Fruit fly (Drosophila melanogaster) whole organism, embryonic: Measurements from ENCODE around the gene ana1.
A peak's percentile ranks its signal among the peaks of the same experiment; 100 is the strongest.

Experiments
- Adf1 ChIP-seq: fragments of 200-800 bp; sonication (Bioruptor generic); IDR thresholded peaks from 2 replicates; pipeline ENCODE4 v1.3.6; 2022; ENCODE audit warnings: missing biosample characterization, missing genetic modification characterization
- BEAF-32 ChIP-seq: fragments of 200-800 bp; sonication (Bioruptor generic); optimal IDR thresholded peaks from 3 replicates; lab custom pipeline; 2017; ENCODE audit warnings: missing biosample characterization, missing genetic modification characterization, mild to moderate bottlenecking, moderate library complexity, missing genetic modification reagents
- CG11695 ChIP-seq: fragments of 200-800 bp; sonication (Bioruptor generic); IDR thresholded peaks from 3 replicates; pipeline ENCODE4 v1.3.6; 2022; ENCODE audit warnings: missing biosample characterization, missing genetic modification characterization
- CG1792 ChIP-seq: fragments of 200-800 bp; sonication (Bioruptor generic); optimal IDR thresholded peaks from 2 replicates; lab custom pipeline; 2016; ENCODE audit warnings: missing biosample characterization, missing genetic modification characterization
- CG18476 ChIP-seq: fragments of 200-800 bp; sonication (Bioruptor generic); optimal IDR thresholded peaks from 2 replicates; lab custom pipeline; 2016; ENCODE audit warnings: missing biosample characterization, mild to moderate bottlenecking, missing genetic modification characterization
- CG2129 ChIP-seq: fragments of 200-800 bp; sonication (Bioruptor generic); IDR thresholded peaks from 2 replicates; pipeline ENCODE4 v1.3.6; 2022; ENCODE audit warnings: missing biosample characterization, missing genetic modification characterization; ENCODE audit not compliant: partially characterized antibody
- CG30020 ChIP-seq: fragments of 200-800 bp; optimal IDR thresholded peaks from 2 replicates; lab custom pipeline; 2019; ENCODE audit warnings: missing biosample characterization, mild to moderate bottlenecking, missing genetic modification characterization, moderate library complexity
- CG31224 ChIP-seq: fragments of 200-800 bp; sonication (Bioruptor generic); IDR thresholded peaks from 2 replicates; pipeline ENCODE4 v1.3.6; 2022; ENCODE audit warnings: missing biosample characterization, missing genetic modification characterization
- CG31365 ChIP-seq: fragments of 200-800 bp; sonication (Bioruptor generic); optimal IDR thresholded peaks from 2 replicates; lab custom pipeline; 2018; ENCODE audit warnings: missing biosample characterization, mild to moderate bottlenecking, missing genetic modification characterization
- CG34224 ChIP-seq: fragments of 200-800 bp; sonication (Bioruptor generic); IDR thresholded peaks from 3 replicates; pipeline ENCODE4 v1.3.6; 2022; ENCODE audit warnings: missing biosample characterization, missing genetic modification characterization; ENCODE audit not compliant: partially characterized antibody
- CG34376 ChIP-seq: fragments of 200-800 bp; sonication (Bioruptor generic); optimal IDR thresholded peaks from 2 replicates; lab custom pipeline; 2018; ENCODE audit warnings: missing biosample characterization, mild to moderate bottlenecking, missing genetic modification characterization
- CG34422 ChIP-seq: fragments of 200-800 bp; sonication (Bioruptor generic); IDR thresholded peaks from 3 replicates; pipeline ENCODE4 v1.3.6; 2022; ENCODE audit warnings: missing biosample characterization, missing genetic modification characterization
- CG3995 ChIP-seq: fragments of 200-800 bp; sonication (Bioruptor generic); optimal IDR thresholded peaks from 3 replicates; lab custom pipeline; 2016; ENCODE audit warnings: missing biosample characterization, missing genetic modification characterization
- CG4328 ChIP-seq: fragments of 200-800 bp; sonication (Bioruptor generic); optimal IDR thresholded peaks from 3 replicates; lab custom pipeline; 2017; ENCODE audit warnings: missing biosample characterization, missing genetic modification reagents, missing genetic modification characterization
- CG4360 ChIP-seq: fragments of 200-800 bp; sonication (Bioruptor generic); IDR thresholded peaks from 2 replicates; pipeline ENCODE4 v1.3.6; 2022; ENCODE audit warnings: missing biosample characterization, missing genetic modification characterization
- CG6854 ChIP-seq: fragments of 200-800 bp; sonication (Bioruptor generic); optimal IDR thresholded peaks from 3 replicates; lab custom pipeline; 2017; ENCODE audit warnings: missing biosample characterization, mild to moderate bottlenecking, missing genetic modification characterization
- CG7745 ChIP-seq: fragments of 200-800 bp; sonication (Bioruptor generic); optimal IDR thresholded peaks from 2 replicates; lab custom pipeline; 2018; ENCODE audit warnings: missing biosample characterization, mild to moderate bottlenecking, missing genetic modification characterization, moderate library complexity
- CG9876 ChIP-seq: fragments of 200-800 bp; sonication (Bioruptor generic); optimal IDR thresholded peaks from 2 replicates; lab custom pipeline; 2016; ENCODE audit warnings: missing biosample characterization, missing genetic modification characterization
- CkIIα-i1 ChIP-seq: fragments of 200-800 bp; sonication (Bioruptor generic); IDR thresholded peaks from 2 replicates; pipeline ENCODE4 v1.3.6; 2022; ENCODE audit warnings: missing biosample characterization, missing genetic modification characterization
- D19A ChIP-seq: fragments of 200-800 bp; optimal IDR thresholded peaks from 3 replicates; lab custom pipeline; 2019; ENCODE audit warnings: missing biosample characterization, mild to moderate bottlenecking, missing genetic modification characterization, moderate library complexity
- Drgx ChIP-seq: fragments of 200-800 bp; sonication (Bioruptor generic); IDR thresholded peaks from 2 replicates; pipeline ENCODE4 v1.3.6; 2022; ENCODE audit warnings: missing biosample characterization, missing genetic modification characterization
- E2f2 ChIP-seq: fragments of 200-800 bp; sonication (Bioruptor generic); IDR thresholded peaks from 2 replicates; pipeline ENCODE4 v1.3.6; 2022; ENCODE audit warnings: missing biosample characterization, missing genetic modification characterization
- Ets97D ChIP-seq: fragments of 200-800 bp; sonication (Bioruptor generic); optimal IDR thresholded peaks from 3 replicates; lab custom pipeline; 2016; ENCODE audit warnings: missing biosample characterization, missing genetic modification characterization
- Fer3 ChIP-seq: fragments of 200-800 bp; sonication (Bioruptor generic); optimal IDR thresholded peaks from 2 replicates; lab custom pipeline; 2018; ENCODE audit warnings: missing biosample characterization, mild to moderate bottlenecking, missing genetic modification characterization, moderate library complexity
- Gsc ChIP-seq: fragments of 200-800 bp; sonication (Bioruptor generic); IDR thresholded peaks from 2 replicates; pipeline ENCODE4 v1.3.6; 2022; ENCODE audit warnings: missing biosample characterization, missing genetic modification characterization
- HHEX ChIP-seq: fragments of 200-800 bp; sonication (Bioruptor generic); optimal IDR thresholded peaks from 3 replicates; lab custom pipeline; 2017; ENCODE audit warnings: missing biosample characterization, mild to moderate bottlenecking, missing genetic modification characterization, missing genetic modification reagents
- Hsf ChIP-seq: fragments of 200-800 bp; sonication (Bioruptor generic); optimal IDR thresholded peaks from 3 replicates; lab custom pipeline; 2016; ENCODE audit warnings: missing biosample characterization, missing genetic modification characterization
- Mad ChIP-seq: fragments of 200-800 bp; sonication (Bioruptor generic); optimal IDR thresholded peaks from 2 replicates; lab custom pipeline; 2016; ENCODE audit warnings: missing biosample characterization, missing genetic modification characterization
- NC2α ChIP-seq: fragments of 200-800 bp; sonication (Bioruptor generic); optimal IDR thresholded peaks from 2 replicates; lab custom pipeline; 2016; ENCODE audit warnings: missing biosample characterization, missing genetic modification characterization
- NFAT ChIP-seq: fragments of 200-800 bp; sonication (Bioruptor generic); IDR thresholded peaks from 2 replicates; pipeline ENCODE4 v1.3.6; 2022; ENCODE audit warnings: missing biosample characterization, missing genetic modification characterization
- Oli ChIP-seq: fragments of 200-800 bp; sonication (Bioruptor generic); optimal IDR thresholded peaks from 2 replicates; lab custom pipeline; 2018; ENCODE audit warnings: missing biosample characterization, mild to moderate bottlenecking, missing genetic modification characterization, moderate library complexity
- Xbp1 ChIP-seq: fragments of 200-800 bp; sonication (Bioruptor generic); optimal IDR thresholded peaks from 3 replicates; lab custom pipeline; 2016; ENCODE audit warnings: missing biosample characterization, mild to moderate bottlenecking, missing genetic modification characterization
- chn ChIP-seq: fragments of 200-800 bp; sonication (Bioruptor generic); optimal IDR thresholded peaks from 2 replicates; lab custom pipeline; 2016; ENCODE audit warnings: missing biosample characterization, missing genetic modification characterization
- crc ChIP-seq: fragments of 200-800 bp; sonication (Bioruptor generic); optimal IDR thresholded peaks from 2 replicates; lab custom pipeline; 2016; ENCODE audit warnings: missing biosample characterization, missing genetic modification characterization
- fd3F ChIP-seq: fragments of 200-800 bp; sonication (Bioruptor generic); optimal IDR thresholded peaks from 2 replicates; lab custom pipeline; 2018; ENCODE audit warnings: missing biosample characterization, mild to moderate bottlenecking, missing genetic modification characterization, moderate library complexity
- fd96Cb ChIP-seq: fragments of 200-800 bp; sonication (Bioruptor generic); optimal IDR thresholded peaks from 2 replicates; lab custom pipeline; 2018; ENCODE audit warnings: missing biosample characterization, mild to moderate bottlenecking, missing genetic modification characterization, moderate library complexity
- gce ChIP-seq: fragments of 200-800 bp; sonication (Bioruptor generic); IDR thresholded peaks from 3 replicates; pipeline ENCODE4 v1.3.6; 2022; ENCODE audit warnings: missing biosample characterization, missing genetic modification characterization
- gcm2 ChIP-seq: fragments of 200-800 bp; sonication (Bioruptor generic); optimal IDR thresholded peaks from 2 replicates; lab custom pipeline; 2016; ENCODE audit warnings: missing biosample characterization, missing genetic modification characterization
- grn ChIP-seq: fragments of 200-800 bp; sonication (Bioruptor generic); optimal IDR thresholded peaks from 3 replicates; lab custom pipeline; 2017; ENCODE audit warnings: missing biosample characterization, missing genetic modification characterization
- gt ChIP-seq: fragments of 200-800 bp; sonication (Bioruptor generic); IDR thresholded peaks from 2 replicates; pipeline ENCODE4 v1.3.6; 2022; ENCODE audit warnings: missing biosample characterization, missing genetic modification characterization
- lab ChIP-seq: fragments of 200-800 bp; sonication (Bioruptor generic); optimal IDR thresholded peaks from 3 replicates; lab custom pipeline; 2017; ENCODE audit warnings: missing biosample characterization, missing genetic modification characterization, mild to moderate bottlenecking, moderate library complexity, missing genetic modification reagents
- nmo ChIP-seq: fragments of 200-800 bp; sonication (Bioruptor generic); optimal IDR thresholded peaks from 2 replicates; lab custom pipeline; 2018; ENCODE audit warnings: missing biosample characterization, mild to moderate bottlenecking, missing genetic modification characterization, moderate library complexity
- pum ChIP-seq: fragments of 200-800 bp; sonication (Bioruptor generic); optimal IDR thresholded peaks from 2 replicates; lab custom pipeline; 2016; ENCODE audit warnings: missing biosample characterization, missing genetic modification characterization
- row ChIP-seq: fragments of 200-800 bp; sonication (Bioruptor generic); IDR thresholded peaks from 3 replicates; pipeline ENCODE4 v1.3.6; 2022; ENCODE audit warnings: missing biosample characterization, missing genetic modification characterization
- seq ChIP-seq: fragments of 200-800 bp; sonication (Bioruptor generic); IDR thresholded peaks from 2 replicates; pipeline ENCODE4 v1.3.6; 2022; ENCODE audit warnings: missing biosample characterization, missing genetic modification characterization
- shn ChIP-seq: fragments of 200-800 bp; sonication (Bioruptor generic); optimal IDR thresholded peaks from 3 replicates; lab custom pipeline; 2016; ENCODE audit warnings: missing biosample characterization, missing genetic modification characterization
- sqz ChIP-seq: fragments of 200-800 bp; sonication (Bioruptor generic); optimal IDR thresholded peaks from 3 replicates; lab custom pipeline; 2018; ENCODE audit warnings: missing biosample characterization, mild to moderate bottlenecking, missing genetic modification characterization
- tio ChIP-seq: fragments of 200-800 bp; sonication (Bioruptor generic); optimal IDR thresholded peaks from 2 replicates; lab custom pipeline; 2017; ENCODE audit warnings: missing biosample characterization, missing genetic modification characterization, inconsistent platforms
- tll ChIP-seq, 2 experiments: fragments of 200-800 bp in 1 of 2; fragments of >200 bp in 1 of 2; sonication (Bioruptor generic) in 1 of 2; optimal IDR thresholded peaks; 2 replicates each; lab custom pipeline; 2017 to 2019; ENCODE audit warnings: missing biosample characterization in 2 of 2, missing genetic modification characterization in 2 of 2, mild to moderate bottlenecking in 1 of 2, moderate library complexity in 1 of 2
- twi ChIP-seq: fragments of 200-800 bp; optimal IDR thresholded peaks from 2 replicates; lab custom pipeline; 2019; ENCODE audit warnings: missing biosample characterization, mild to moderate bottlenecking, missing genetic modification characterization, moderate library complexity
- tx ChIP-seq: fragments of 200-800 bp; sonication (Bioruptor generic); optimal IDR thresholded peaks from 2 replicates; lab custom pipeline; 2016; ENCODE audit warnings: missing biosample characterization, missing genetic modification characterization

ana1 gene

DNA sequence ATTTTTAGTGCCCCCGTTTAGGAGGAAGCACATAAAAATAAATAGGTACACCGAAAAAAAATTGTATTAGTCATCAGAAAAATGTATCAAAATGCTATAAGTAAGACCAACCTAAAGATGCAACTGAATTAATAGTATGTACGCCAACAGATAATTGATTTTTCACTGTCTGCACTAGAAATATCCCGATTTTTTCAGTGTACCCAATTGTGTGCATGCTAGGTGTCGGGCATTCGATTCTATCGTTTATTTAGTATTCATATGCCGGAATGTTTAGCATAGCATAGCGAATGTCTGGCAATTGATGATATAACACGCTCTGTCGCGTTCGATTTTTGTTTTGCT is 37.0 kb downstream of the ana1 start (continued):
- TF ChIP-seq Fer3 (tag; lab: Kevin White, UChicago) (peak; percentile 86), CG3995 (GFP tag; lab: Kevin White, UChicago) (peak; percentile 45), CG31224 (GFP tag; lab: Robert Waterston, UW) (peak; percentile 77), CG4328 (GFP tag; lab: Kevin White, UChicago) (peak; percentile 70), D19A (tag; lab: Kevin White, UChicago) (peak; percentile 64), fd3F (GFP tag; lab: Kevin White, UChicago) (peak; percentile 75), CG34422 (peak; percentile 92), twi (tag; lab: Kevin White, UChicago) (peak; percentile 60), nmo (GFP tag; lab: Kevin White, UChicago) (peak; percentile 87), Xbp1 (GFP tag; lab: Kevin White, UChicago) (peak; percentile 91), NFAT (peak; percentile 52), CG6854 (GFP tag; lab: Kevin White, UChicago) (peak; percentile 79), seq (peak; percentile 85), Drgx (GFP tag; lab: Robert Waterston, UW) (peak; percentile 85), shn (GFP tag; lab: Kevin White, UChicago) (peak; percentile 80), tll (GFP tag; optimal IDR thresholded peaks at IDR 0.05; lab: Kevin White, UChicago) (no peak), CG34376 (peak; percentile 73), gce (peak; percentile 79; the same call in 2 of the 3 replicates), gcm2 (peak; percentile 83), sqz (peak; percentile 46), Adf1 (GFP tag; lab: Robert Waterston, UW) (peak; percentile 27; the same call in 1 of the 2 replicates), Gsc (GFP tag; lab: Robert Waterston, UW) (no peak), fd96Cb (tag; lab: Kevin White, UChicago) (peak; percentile 79), lab (GFP tag; lab: Kevin White, UChicago) (peak; percentile 89), CG1792 (GFP tag; lab: Kevin White, UChicago) (peak; percentile 81), gt (GFP tag; lab: Robert Waterston, UW) (peak; percentile 12; the same call in 1 of the 2 replicates), Ets97D (GFP tag; lab: Kevin White, UChicago) (peak; percentile 73), CG30020 (peak; percentile 24), CG11695 (GFP tag; lab: Robert Waterston, UW) (peak; percentile 87), Hsf (peak; percentile 89), row (GFP tag; lab: Robert Waterston, UW) (peak; percentile 90), CG2129 (GFP tag; lab: Robert Waterston, UW) (no peak), CG31365 (tag; lab: Kevin White, UChicago) (peak; percentile 61), BEAF-32 (GFP tag; lab: Kevin White, UChicago) (no peak), CG9876 (GFP tag; lab: Kevin White, UChicago) (peak; percentile 51), NC2α (GFP tag; lab: Kevin White, UChicago) (peak; percentile 79), Mad (GFP tag; lab: Kevin White, UChicago) (peak; percentile 91), tio (GFP tag; lab: Kevin White, UChicago) (peak; percentile 82), CG7745 (tag; lab: Kevin White, UChicago) (no peak), tx (GFP tag; lab: Kevin White, UChicago) (peak; percentile 87), CG34224 (GFP tag; lab: Robert Waterston, UW) (no peak), CG18476 (GFP tag; lab: Kevin White, UChicago) (peak; percentile 67), pum (peak; percentile 87), HHEX (peak; percentile 90), grn (GFP tag; lab: Kevin White, UChicago) (peak; percentile 40), chn (GFP tag; lab: Kevin White, UChicago) (peak; percentile 87), CkIIα-i1 (GFP tag; lab: Robert Waterston, UW) (peak; percentile 57; the same call in 1 of the 2 replicates), CG4360 (GFP tag; lab: Robert Waterston, UW) (peak; percentile 58; the same call in 1 of the 2 replicates), Oli (tag; lab: Kevin White, UChicago) (peak; percentile 91), crc (GFP tag; lab: Kevin White, UChicago) (peak; percentile 92), E2f2 (GFP tag; lab: Robert Waterston, UW) (peak; percentile 69)
